Fruit fly (Drosophila melanogaster): ENCODE measurements around the gene Saf-B.

Saf-B gene

dm6 chr3R:24823061-24823460, 5.8 kb downstream of the Saf-B start:
- no peak for TF ChIP-seq sage (GFP tag; optimal IDR thresholded peaks at IDR 0.05)
- no peak for TF ChIP-seq Rel (GFP tag; optimal IDR thresholded peaks at IDR 0.05)
- TF ChIP-seq Rel (tag; optimal IDR thresholded peaks at IDR 0.05): peak; percentile 96

DNA sequence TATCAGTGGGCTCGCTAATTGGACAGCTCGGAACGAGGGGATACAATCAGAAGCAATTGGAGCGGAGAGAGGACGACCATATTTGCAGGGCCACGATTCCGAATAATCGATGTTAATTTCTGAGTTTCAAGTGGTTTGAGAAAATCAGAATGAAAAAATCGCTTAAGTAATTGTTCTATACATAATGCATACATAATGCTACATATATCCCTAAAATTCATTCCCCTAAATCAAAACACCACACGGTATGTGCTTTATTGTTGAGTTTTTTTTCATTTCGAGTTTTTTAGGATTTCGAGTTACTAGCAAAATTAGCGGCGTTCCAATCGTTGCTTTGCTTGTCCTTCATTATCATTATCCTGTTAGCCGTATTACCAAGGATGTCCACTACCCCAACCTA, 8.3 kb downstream of the Saf-B start, which contains the start of gene niki:
Gene niki (minus strand): TSS at position 101 of the 400 bp plus-strand sequence.
- TF ChIP-seq h (GFP tag; optimal IDR thresholded peaks at IDR 0.05) (no peak), psq (GFP tag; optimal IDR thresholded peaks at IDR 0.05) (no peak), CG32264 (GFP tag; optimal IDR thresholded peaks at IDR 0.05) (no peak), tai (GFP tag; optimal IDR thresholded peaks at IDR 0.05) (no peak), CG9705 (GFP tag; optimal IDR thresholded peaks at IDR 0.05) (no peak), Abd-B (GFP tag; optimal IDR thresholded peaks at IDR 0.05) (no peak), woc (GFP tag; optimal IDR thresholded peaks at IDR 0.05) (no peak), sv (GFP tag; optimal IDR thresholded peaks at IDR 0.05) (no peak), jim (GFP tag; optimal IDR thresholded peaks at IDR 0.05) (no peak), CrebA (GFP tag; optimal IDR thresholded peaks at IDR 0.05; ENCODE audit: borderline replicate concordance) (no peak), Mio (GFP tag; optimal IDR thresholded peaks at IDR 0.05) (no peak)

dm6 chr3R:24828234-24828633, 11.0 kb downstream of the Saf-B start, which contains the start of gene RabX4:
RabX4 (minus strand) TSS chr3R:24828409.
- TF ChIP-seq CG32264 (GFP tag; optimal IDR thresholded peaks at IDR 0.05) (no peak), Mio (GFP tag; optimal IDR thresholded peaks at IDR 0.05) (no peak), Dif (GFP tag; optimal IDR thresholded peaks at IDR 0.05; ENCODE audit: partially characterized antibody) (no peak), OdsH (GFP tag; optimal IDR thresholded peaks at IDR 0.05) (no peak), sage (GFP tag; optimal IDR thresholded peaks at IDR 0.05) (no peak), N (GFP tag; optimal IDR thresholded peaks at IDR 0.05) (no peak), brk (GFP tag; optimal IDR thresholded peaks at IDR 0.05) (no peak), woc (GFP tag; optimal IDR thresholded peaks at IDR 0.05) (no peak), Dfd (GFP tag; optimal IDR thresholded peaks at IDR 0.05) (no peak), Myc (optimal IDR thresholded peaks at IDR 0.05) (no peak), pan (optimal IDR thresholded peaks at IDR 0.05) (no peak), Hnf4 (GFP tag; optimal IDR thresholded peaks at IDR 0.05) (no peak), ey (GFP tag; optimal IDR thresholded peaks at IDR 0.05) (no peak), fru (GFP tag; optimal IDR thresholded peaks at IDR 0.05) (no peak), jim (GFP tag; optimal IDR thresholded peaks at IDR 0.05) (no peak), HLH106 (tag; optimal IDR thresholded peaks at IDR 0.05) (no peak), lola (GFP tag; optimal IDR thresholded peaks at IDR 0.05) (no peak), dl (GFP tag; optimal IDR thresholded peaks at IDR 0.05; ENCODE audit: insufficient read depth in 1 of 2, partially characterized antibody in 2 of 2) (no peak), foxo (GFP tag; optimal IDR thresholded peaks at IDR 0.05) (no peak)

- TF ChIP-seq Hnf4 (GFP tag; optimal IDR thresholded peaks at IDR 0.05): no peak
- TF ChIP-seq sv (GFP tag; optimal IDR thresholded peaks at IDR 0.05): peak; percentile 15
- no peak for TF ChIP-seq br (GFP tag; optimal IDR thresholded peaks at IDR 0.05)
- peak; percentile 49 for TF ChIP-seq OdsH (GFP tag; optimal IDR thresholded peaks at IDR 0.05)
- TF ChIP-seq woc (GFP tag; optimal IDR thresholded peaks at IDR 0.05): peak; percentile 78
- TF ChIP-seq CG9705 (GFP tag; optimal IDR thresholded peaks at IDR 0.05): peak; percentile 64
- TF ChIP-seq sage (GFP tag; optimal IDR thresholded peaks at IDR 0.05): peak; percentile 68
- TF ChIP-seq HLH106 (tag; optimal IDR thresholded peaks at IDR 0.05): peak; percentile 81
- no peak for TF ChIP-seq fru (GFP tag; optimal IDR thresholded peaks at IDR 0.05)
- TF ChIP-seq Myc (optimal IDR thresholded peaks at IDR 0.05): peak; percentile 99
- TF ChIP-seq Abd-B (GFP tag; optimal IDR thresholded peaks at IDR 0.05): no peak
- peak; percentile 75 for TF ChIP-seq psq (GFP tag; optimal IDR thresholded peaks at IDR 0.05)
- no peak for TF ChIP-seq Jra (GFP tag; optimal IDR thresholded peaks at IDR 0.05)
- peak in 1 of 2 experiments; percentile 68 for TF ChIP-seq foxo (GFP tag; optimal IDR thresholded peaks at IDR 0.05)
- TF ChIP-seq ey (GFP tag; optimal IDR thresholded peaks at IDR 0.05): peak; percentile 42
- no peak for TF ChIP-seq CrebA (GFP tag; optimal IDR thresholded peaks at IDR 0.05; ENCODE audit: borderline replicate concordance)
Observed at dm6 chr3R:24829887-24830351, 12.7 kb downstream of the Saf-B start, which contains the start of the genes Kaz and CG43273. Kaz (minus strand) TSS chr3R:24829959. CG43273 (plus strand) TSS chr3R:24830301.

- TF ChIP-seq Hnf4 (GFP tag; optimal IDR thresholded peaks at IDR 0.05) (no peak), GATAd (GFP tag; optimal IDR thresholded peaks at IDR 0.05) (no peak), lola (GFP tag; optimal IDR thresholded peaks at IDR 0.05) (no peak), sv (GFP tag; optimal IDR thresholded peaks at IDR 0.05) (no peak), ey (GFP tag; optimal IDR thresholded peaks at IDR 0.05) (no peak), Vsx2 (GFP tag; optimal IDR thresholded peaks at IDR 0.05; ENCODE audit: partially characterized antibody) (no peak), dl (GFP tag; optimal IDR thresholded peaks at IDR 0.05; ENCODE audit: insufficient read depth in 1 of 2, partially characterized antibody in 2 of 2) (no peak), dsf (GFP tag; optimal IDR thresholded peaks at IDR 0.05; ENCODE audit: borderline replicate concordance) (no peak)
Observed at dm6 chr3R:24833652-24834051, 16.4 kb downstream of the Saf-B start, which contains the start of gene sosie. sosie (plus strand) TSS chr3R:24833952.
